Worm (Caenorhabditis elegans) whole organism, midembryonic: ENCODE measurements around the gene hcf-1.

ENCODE experiments used
- flt-1 ChIP-seq: fragments of 200-800 bp; sonication (Bioruptor generic); IDR thresholded peaks from 2 replicates; pipeline ENCODE4 v1.3.6; 2022; ENCODE audit warnings: missing genetic modification characterization, missing compliant biosample characterization
- med-1 ChIP-seq: sonication (generic microtip); optimal IDR thresholded peaks from 2 replicates; lab custom pipeline; 2017; ENCODE audit warnings: missing genetic modification characterization, mild to moderate bottlenecking, missing compliant biosample characterization, antibody characterized with exemption, missing genetic modification reagents; ENCODE audit not compliant: insufficient read depth

ce11 chrIV:7727258-7727657 is 46.8 kb downstream of the hcf-1 start:
- TF ChIP-seq flt-1 (GFP tag; lab: Robert Waterston, UW) (no peak), med-1 (GFP tag; lab: Kevin White, UChicago) (no peak)
